Fruit fly (Drosophila melanogaster) S2 (cell line): ENCODE results near the gene not.

Source experiments
- CG8478 ChIP-seq: fragments of >200 bp; optimal IDR thresholded peaks from 2 replicates; lab custom pipeline; 2018
- CTCF ChIP-seq, 2 experiments: fragments of >200 bp; optimal IDR thresholded peaks; 2 replicates each; lab custom pipeline; 2018

DNA sequence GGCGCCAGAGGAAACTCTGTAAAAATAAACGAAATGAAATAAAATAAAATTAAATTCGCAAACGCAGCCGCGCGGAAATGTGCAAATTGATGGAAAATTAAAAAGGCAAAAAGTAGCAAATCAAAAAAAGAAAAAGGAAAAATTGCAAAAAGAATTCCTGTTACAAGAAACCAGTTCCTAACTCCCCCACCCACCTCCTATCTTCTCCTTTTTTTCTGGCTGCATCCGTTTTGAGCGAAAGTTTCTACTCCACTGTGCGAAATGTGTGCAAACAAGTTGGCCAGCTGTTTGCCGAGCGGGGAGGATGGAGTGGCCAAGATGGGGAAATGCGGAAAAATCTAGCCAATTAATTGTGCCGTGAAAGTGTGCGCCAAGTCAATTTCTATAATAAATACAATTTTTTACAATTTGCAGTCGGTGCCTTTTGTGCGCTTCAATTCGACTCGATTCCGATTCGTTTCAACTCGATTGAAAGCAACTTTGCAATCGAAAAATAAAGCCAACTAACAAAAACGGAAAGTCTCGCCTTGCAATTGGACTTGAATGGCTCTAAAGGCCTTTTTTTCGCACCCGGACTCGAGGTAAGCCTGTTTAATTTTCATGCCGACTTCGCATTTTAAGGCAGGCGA is 4.6 kb upstream of the not start:
- no peak for TF ChIP-seq CTCF (optimal IDR thresholded peaks at IDR 0.05; lab: Kevin White, UChicago)
- TF ChIP-seq CG8478 (lab: Kevin White, UChicago) = no peak
